Worm (Caenorhabditis elegans) whole organism, L1 larva: ENCODE data around the gene zip-9.

Experiments used
- C04F5.9 ChIP-seq: sonication (generic microtip); optimal IDR thresholded peaks from 2 replicates; lab custom pipeline; 2016; ENCODE audit warnings: missing genetic modification characterization, missing compliant biosample characterization
- C16A3.4 ChIP-seq: fragments of 150-350 bp; optimal IDR thresholded peaks from 2 replicates; lab custom pipeline; 2014; ENCODE audit warnings: missing biosample characterization, missing genetic modification characterization
- C34B4.2 ChIP-seq: sonication (generic microtip); optimal IDR thresholded peaks from 2 replicates; lab custom pipeline; 2017; ENCODE audit warnings: mild to moderate bottlenecking, missing genetic modification characterization, missing compliant biosample characterization
- Y116A8C.19 ChIP-seq: sonication (generic microtip); optimal IDR thresholded peaks from 2 replicates; lab custom pipeline; 2016; ENCODE audit warnings: missing compliant biosample characterization, missing genetic modification characterization, borderline replicate concordance
- aha-1 ChIP-seq: fragments of 150-350 bp; optimal IDR thresholded peaks from 2 replicates; lab custom pipeline; 2014; ENCODE audit warnings: missing biosample characterization, missing genetic modification characterization
- blmp-1 ChIP-seq: fragments of 150-350 bp; optimal IDR thresholded peaks from 2 replicates; lab custom pipeline; 2014; ENCODE audit warnings: missing biosample characterization, missing genetic modification characterization
- ceh-8 ChIP-seq: fragments of 200-800 bp; sonication (Bioruptor generic); optimal IDR thresholded peaks from 2 replicates; lab custom pipeline; 2018; ENCODE audit warnings: mild to moderate bottlenecking, missing genetic modification characterization, moderate library complexity, missing compliant biosample characterization
- ceh-88 ChIP-seq: fragments of 200-800 bp; sonication (Bioruptor generic); IDR thresholded peaks from 2 replicates; pipeline ENCODE4 v1.3.6; 2022; ENCODE audit warnings: missing genetic modification characterization, missing compliant biosample characterization
- ceh-90 ChIP-seq: sonication (generic microtip); optimal IDR thresholded peaks from 2 replicates; lab custom pipeline; 2016; ENCODE audit warnings: missing genetic modification characterization, missing compliant biosample characterization
- ces-1 ChIP-seq: fragments of 150-350 bp; optimal IDR thresholded peaks from 2 replicates; lab custom pipeline; 2014; ENCODE audit warnings: missing biosample characterization, missing genetic modification reagents, missing genetic modification characterization
- dsc-1 ChIP-seq: sonication (generic microtip); optimal IDR thresholded peaks from 2 replicates; lab custom pipeline; 2016; ENCODE audit warnings: mild to moderate bottlenecking, missing genetic modification characterization, missing compliant biosample characterization
- efl-1 ChIP-seq, 4 experiments: fragments of 150-350 bp; optimal IDR thresholded peaks in 3 of 4; peaks in 1 of 4; 1 replicate in 1 of 4; 2 replicates in 3 of 4; lab custom pipeline; 2014; ENCODE audit warnings: missing biosample characterization in 2 of 4, missing genetic modification characterization in 2 of 4, missing genetic modification reagents in 2 of 4
- efl-3 ChIP-seq: fragments of 200-800 bp; sonication (Bioruptor generic); optimal IDR thresholded peaks from 2 replicates; lab custom pipeline; 2018; ENCODE audit warnings: mild to moderate bottlenecking, missing genetic modification characterization, missing compliant biosample characterization
- egl-13 ChIP-seq: sonication (generic microtip); optimal IDR thresholded peaks from 2 replicates; lab custom pipeline; 2016; ENCODE audit warnings: missing genotype, missing genetic modification reagents, missing genetic modification characterization, missing compliant biosample characterization
- elt-2 ChIP-seq: sonication (generic microtip); optimal IDR thresholded peaks from 2 replicates; lab custom pipeline; 2016; ENCODE audit warnings: missing genetic modification characterization, mild to moderate bottlenecking, inconsistent platforms, missing compliant biosample characterization, missing genetic modification reagents
- elt-3 ChIP-seq, 6 experiments: fragments of 150-350 bp in 1 of 6; sonication (generic microtip); optimal IDR thresholded peaks; 2 replicates each; lab custom pipeline; 2017 to 2018; ENCODE audit warnings: missing biosample characterization in 6 of 6, missing genetic modification characterization in 6 of 6, inconsistent platforms in 1 of 6
- fkh-10 ChIP-seq: sonication (generic microtip); optimal IDR thresholded peaks from 2 replicates; lab custom pipeline; 2017; ENCODE audit warnings: missing biosample characterization, missing genetic modification reagents, missing genetic modification characterization
- fkh-4 ChIP-seq: sonication (generic microtip); optimal IDR thresholded peaks from 2 replicates; lab custom pipeline; 2016; ENCODE audit warnings: missing compliant biosample characterization, missing genetic modification characterization, borderline replicate concordance
- fkh-8 ChIP-seq: sonication (generic microtip); optimal IDR thresholded peaks from 2 replicates; lab custom pipeline; 2016; ENCODE audit warnings: mild to moderate bottlenecking, missing genetic modification characterization, missing compliant biosample characterization
- grh-1 ChIP-seq: fragments of 200-800 bp; sonication (Bioruptor generic); IDR thresholded peaks from 2 replicates; pipeline ENCODE4 v1.3.6; 2022; ENCODE audit warnings: missing genetic modification reagents, missing genetic modification characterization, missing compliant biosample characterization
- hlh-4 ChIP-seq: sonication (generic microtip); optimal IDR thresholded peaks from 2 replicates; lab custom pipeline; 2016; ENCODE audit warnings: mild to moderate bottlenecking, missing genetic modification characterization, missing compliant biosample characterization
- isw-1 ChIP-seq: fragments of 200-800 bp; sonication (Bioruptor generic); IDR thresholded peaks from 2 replicates; pipeline ENCODE4 v1.3.6; 2022; ENCODE audit warnings: missing genetic modification characterization, missing compliant biosample characterization
- jun-1 ChIP-seq: fragments of 150-350 bp; optimal IDR thresholded peaks from 2 replicates; lab custom pipeline; 2014; ENCODE audit warnings: missing biosample characterization, missing genetic modification reagents, missing genetic modification characterization
- lin-15B ChIP-seq: fragments of 150-350 bp; sonication (generic microtip); optimal IDR thresholded peaks from 3 replicates; lab custom pipeline; 2014; ENCODE audit warnings: missing biosample characterization, missing genetic modification characterization
- lir-3 ChIP-seq: sonication (generic microtip); optimal IDR thresholded peaks from 2 replicates; lab custom pipeline; 2016; ENCODE audit warnings: mild to moderate bottlenecking, missing genetic modification characterization, moderate library complexity, missing compliant biosample characterization; ENCODE audit not compliant: poor library complexity
- mep-1 ChIP-seq: fragments of 150-350 bp; optimal IDR thresholded peaks from 2 replicates; lab custom pipeline; 2014; ENCODE audit warnings: missing biosample characterization, missing genetic modification characterization
- nhr-11 ChIP-seq: fragments of 150-350 bp; optimal IDR thresholded peaks from 2 replicates; lab custom pipeline; 2014; ENCODE audit warnings: missing biosample characterization, missing genetic modification characterization
- nhr-19 ChIP-seq: fragments of 200-800 bp; sonication (Bioruptor generic); conservative IDR thresholded peaks from 2 replicates; pipeline ENCODE4 v1.3.6; 2022; ENCODE audit warnings: missing genetic modification characterization, missing compliant biosample characterization
- nhr-20 ChIP-seq: sonication (generic microtip); optimal IDR thresholded peaks from 2 replicates; lab custom pipeline; 2016; ENCODE audit warnings: mild to moderate bottlenecking, missing genetic modification characterization, missing compliant biosample characterization
- nhr-47 ChIP-seq: sonication (generic microtip); optimal IDR thresholded peaks from 2 replicates; lab custom pipeline; 2016; ENCODE audit warnings: mild to moderate bottlenecking, missing genetic modification characterization, moderate library complexity, missing compliant biosample characterization
- nhr-71 ChIP-seq: sonication (generic microtip); optimal IDR thresholded peaks from 2 replicates; lab custom pipeline; 2016; ENCODE audit warnings: mild to moderate bottlenecking, missing genetic modification characterization, moderate library complexity, missing compliant biosample characterization
- nhr-76 ChIP-seq: sonication (generic microtip); optimal IDR thresholded peaks from 2 replicates; lab custom pipeline; 2017; ENCODE audit warnings: missing biosample characterization, missing genetic modification characterization
- nhr-77 ChIP-seq: fragments of 150-350 bp; optimal IDR thresholded peaks from 2 replicates; lab custom pipeline; 2014; ENCODE audit warnings: missing biosample characterization, missing genetic modification characterization
- nhr-84 ChIP-seq: sonication (generic microtip); optimal IDR thresholded peaks from 2 replicates; lab custom pipeline; 2017; ENCODE audit warnings: missing biosample characterization, missing genetic modification characterization
- pqm-1 ChIP-seq: sonication (generic microtip); optimal IDR thresholded peaks from 3 replicates; lab custom pipeline; 2017; ENCODE audit warnings: missing biosample characterization, missing genetic modification characterization
- rnt-1 ChIP-seq: sonication (generic microtip); optimal IDR thresholded peaks from 2 replicates; lab custom pipeline; 2016; ENCODE audit warnings: mild to moderate bottlenecking, missing genetic modification characterization, moderate library complexity, missing compliant biosample characterization
- skn-1 ChIP-seq: fragments of 150-350 bp; optimal IDR thresholded peaks from 2 replicates; lab custom pipeline; 2014; ENCODE audit warnings: missing biosample characterization, missing genetic modification characterization
- snpc-4 ChIP-seq: fragments of 150-350 bp; optimal IDR thresholded peaks from 2 replicates; lab custom pipeline; 2014; ENCODE audit warnings: missing biosample characterization, missing genetic modification characterization
- sox-4 ChIP-seq: sonication (generic microtip); optimal IDR thresholded peaks from 2 replicates; lab custom pipeline; 2016; ENCODE audit warnings: missing genetic modification characterization, missing compliant biosample characterization
- sptf-1 ChIP-seq: fragments of 150-350 bp; optimal IDR thresholded peaks from 2 replicates; lab custom pipeline; 2014; ENCODE audit warnings: missing biosample characterization, missing genetic modification characterization
- swsn-7 ChIP-seq: sonication (generic microtip); optimal IDR thresholded peaks from 2 replicates; lab custom pipeline; 2016; ENCODE audit warnings: missing genetic modification characterization, missing compliant biosample characterization
- unc-130 ChIP-seq: fragments of 150-350 bp; optimal IDR thresholded peaks from 2 replicates; lab custom pipeline; 2017; ENCODE audit warnings: missing biosample characterization, missing genetic modification characterization, inconsistent platforms
- unc-62 ChIP-seq: fragments of 150-350 bp; optimal IDR thresholded peaks from 2 replicates; lab custom pipeline; 2014; ENCODE audit warnings: missing biosample characterization, missing genetic modification reagents, missing genetic modification characterization
- unc-98 ChIP-seq: fragments of 200-800 bp; sonication (Bioruptor generic); IDR thresholded peaks from 2 replicates; pipeline ENCODE4 v1.3.6; 2022; ENCODE audit warnings: missing genetic modification characterization, missing compliant biosample characterization
- vab-15 ChIP-seq: sonication (generic microtip); optimal IDR thresholded peaks from 2 replicates; lab custom pipeline; 2017; ENCODE audit warnings: missing genotype, mild to moderate bottlenecking, missing genetic modification characterization, missing compliant biosample characterization
- zag-1 ChIP-seq: fragments of 150-350 bp; optimal IDR thresholded peaks from 2 replicates; lab custom pipeline; 2014; ENCODE audit warnings: missing biosample characterization, missing genetic modification characterization
- ztf-11 ChIP-seq, 2 experiments: sonication (generic microtip); optimal IDR thresholded peaks; 2 replicates each; lab custom pipeline; 2016 to 2017; ENCODE audit warnings: missing genetic modification characterization in 2 of 2, missing biosample characterization in 1 of 2, missing compliant biosample characterization in 1 of 2

The zip-9 gene

DNA sequence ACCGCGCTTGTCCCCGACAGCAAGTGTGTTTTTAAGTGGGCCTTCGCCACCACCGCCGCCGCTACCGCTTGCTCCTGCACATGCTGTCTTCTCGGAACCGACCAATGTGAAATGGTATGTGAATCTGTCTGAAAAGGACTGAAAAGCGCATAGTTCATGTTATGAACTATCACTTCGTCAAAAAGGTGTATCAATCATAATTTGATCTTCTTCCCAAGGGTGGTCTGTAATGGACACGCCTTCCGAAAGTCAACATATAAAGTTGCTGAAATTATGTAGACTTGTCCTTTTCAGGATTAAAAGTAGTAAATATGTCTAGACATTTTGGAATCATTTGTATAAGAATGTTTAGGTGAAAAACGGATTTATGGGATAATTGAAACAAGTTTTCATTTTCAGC lies at the start of gene zip-9:
TSS of gene zip-9 (plus strand) at position 301 of the 400 bp plus-strand sequence.
- TF ChIP-seq efl-1 (optimal IDR thresholded peaks at IDR 0.05; lab: Kevin White, UChicago) (no peak), efl-1 (GFP tag; optimal IDR thresholded peaks at IDR 0.05 in 1 of 2; lab: Kevin White, UChicago) (peak in 1 of 2 experiments; percentile 20), C16A3.4 (no peak), efl-3 (GFP tag; lab: Kevin White, UChicago) (no peak)

DNA sequence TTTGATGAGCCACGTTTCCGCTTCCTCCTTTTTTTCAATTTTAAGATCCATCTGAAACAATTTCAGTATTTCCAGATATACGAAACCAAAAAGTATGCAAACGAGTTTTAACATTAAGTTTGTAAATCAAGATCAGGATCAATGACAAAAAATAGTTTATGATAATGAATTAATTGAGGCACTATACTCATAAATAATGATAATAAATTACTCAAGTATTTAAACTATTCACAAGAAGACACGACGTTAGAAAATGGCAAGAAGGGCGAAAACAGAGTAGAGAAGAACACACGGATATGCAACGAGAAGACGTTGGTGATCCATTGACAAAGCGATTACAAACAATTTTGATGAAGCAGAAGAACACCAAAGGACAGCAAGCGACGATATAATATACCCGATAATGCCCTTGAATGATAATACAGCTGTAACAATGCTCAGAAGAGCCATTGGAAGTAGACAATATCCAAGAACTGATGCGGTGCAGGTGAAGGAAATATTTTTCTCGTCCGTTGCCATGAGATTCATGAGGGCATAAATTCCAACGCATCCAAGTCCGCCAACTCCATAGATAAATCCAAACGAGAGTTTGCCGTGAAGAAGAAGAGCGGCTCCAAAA lies 48.6 kb upstream of the zip-9 start, which contains the start of gene F32D8.4:
TSS of gene F32D8.4 (minus strand) at position 51 of the 619 bp plus-strand sequence.
- TF ChIP-seq rnt-1 (tag; lab: Kevin White, UChicago) (no peak), unc-62 (no peak), efl-1 (optimal IDR thresholded peaks at IDR 0.05; lab: Kevin White, UChicago) (no peak), efl-1 (GFP tag; optimal IDR thresholded peaks at IDR 0.05 in 1 of 2; lab: Kevin White, UChicago) (peak in 1 of 2 experiments; percentile 90)

DNA sequence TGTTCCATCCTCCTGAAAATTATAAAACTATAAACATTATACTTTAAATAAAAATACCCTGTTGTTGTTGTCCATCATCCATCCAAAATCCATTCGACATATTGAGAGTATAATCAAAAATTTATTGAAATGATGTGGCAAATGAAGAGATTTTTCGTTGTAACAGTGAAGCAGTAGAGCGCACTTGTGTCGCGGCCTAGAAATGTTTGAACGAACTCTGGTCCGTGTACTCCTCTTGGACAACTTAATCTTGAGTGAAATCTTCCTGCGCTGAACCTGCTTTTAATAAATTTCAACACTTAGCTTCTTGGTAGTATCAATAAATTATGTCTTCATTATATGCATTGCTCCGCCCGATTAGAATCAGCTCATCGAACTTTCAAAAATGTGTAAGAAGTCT lies 47.7 kb upstream of the zip-9 start, which contains the start of the genes F32D8.14 and F32D8.5:
TSS of gene F32D8.14 (minus strand) at position 188 of the 400 bp plus-strand sequence.
TSS of gene F32D8.5 (plus strand) at position 200 of the 400 bp plus-strand sequence.
- peak; percentile 33; the same call in 1 of the 2 replicates for TF ChIP-seq unc-98 (GFP tag; lab: Robert Waterston, UW)
- TF ChIP-seq nhr-19 (GFP tag; lab: Robert Waterston, UW): peak; percentile 86
- TF ChIP-seq hlh-4: peak; percentile 9
- TF ChIP-seq ces-1 (GFP tag; lab: Kevin White, UChicago): no peak
- TF ChIP-seq ceh-8 (GFP tag; lab: Kevin White, UChicago): peak; percentile 51
- TF ChIP-seq blmp-1 (tag; lab: Kevin White, UChicago): peak; percentile 68
- TF ChIP-seq ceh-88 (GFP tag; lab: Robert Waterston, UW): no peak; the same call in 1 of the 2 replicates
- TF ChIP-seq mep-1 (tag; lab: Kevin White, UChicago): peak; percentile 89
- TF ChIP-seq vab-15 (tag; lab: Kevin White, UChicago): peak; percentile 61
- TF ChIP-seq lir-3 (tag; lab: Kevin White, UChicago): peak; percentile 96
- peak; percentile 84 for TF ChIP-seq fkh-8 (tag; lab: Kevin White, UChicago)
- peak; percentile 79 for TF ChIP-seq skn-1 (tag; lab: Kevin White, UChicago)
- TF ChIP-seq snpc-4 (tag; lab: Kevin White, UChicago): peak; percentile 51
- peak; percentile 91 for TF ChIP-seq nhr-20 (tag; lab: Kevin White, UChicago)
- peak; percentile 65 for TF ChIP-seq C04F5.9 (tag; lab: Kevin White, UChicago)
- TF ChIP-seq nhr-47 (tag; lab: Kevin White, UChicago): peak; percentile 89
- peak; percentile 93 for TF ChIP-seq unc-130
- TF ChIP-seq grh-1 (GFP tag; lab: Robert Waterston, UW): peak; percentile 16; the same call in 1 of the 2 replicates
- peak in 1 of 6 experiments; percentile 77 for TF ChIP-seq elt-3 (tag; optimal IDR thresholded peaks at IDR 0.05; lab: Kevin White, UChicago)
- peak; percentile 90 for TF ChIP-seq dsc-1
- TF ChIP-seq pqm-1: no peak
- peak; percentile 56 for TF ChIP-seq jun-1 (tag; lab: Kevin White, UChicago)
- peak; percentile 60 for TF ChIP-seq Y116A8C.19 (tag; lab: Kevin White, UChicago)
- peak in 1 of 2 experiments; percentile 86 for TF ChIP-seq ztf-11 (tag; optimal IDR thresholded peaks at IDR 0.05; lab: Kevin White, UChicago)
- peak; percentile 61 for TF ChIP-seq isw-1 (GFP tag; lab: Robert Waterston, UW)
- TF ChIP-seq ceh-90 (tag; lab: Kevin White, UChicago): peak; percentile 88
- peak; percentile 85 for TF ChIP-seq egl-13
- no peak for TF ChIP-seq C34B4.2 (tag; lab: Kevin White, UChicago)
- peak; percentile 91 for TF ChIP-seq swsn-7 (tag; lab: Kevin White, UChicago)
- peak; percentile 53 for TF ChIP-seq elt-2 (tag; lab: Kevin White, UChicago)
- no peak for TF ChIP-seq nhr-76 (tag; lab: Kevin White, UChicago)
- peak; percentile 80 for TF ChIP-seq fkh-4 (tag; lab: Kevin White, UChicago)
- TF ChIP-seq nhr-11 (tag; lab: Kevin White, UChicago): no peak
- TF ChIP-seq sptf-1: no peak
- peak; percentile 85 for TF ChIP-seq sox-4
- peak; percentile 67 for TF ChIP-seq nhr-77 (tag; lab: Kevin White, UChicago)
- TF ChIP-seq zag-1 (tag; lab: Kevin White, UChicago): no peak
- TF ChIP-seq aha-1: no peak
- peak; percentile 88 for TF ChIP-seq C16A3.4
- peak; percentile 94 for TF ChIP-seq nhr-71 (tag; lab: Kevin White, UChicago)
- no peak for TF ChIP-seq fkh-10
- TF ChIP-seq lin-15B: peak; percentile 84
- no peak for TF ChIP-seq nhr-84 (tag; lab: Kevin White, UChicago)
